Fruit fly (Drosophila melanogaster) whole organism, embryonic: ENCODE data around the gene Vti1b.
A peak's percentile ranks its signal among the peaks of the same experiment; 100 is the strongest.

ENCODE experiments used
- Atf3 ChIP-seq: fragments of 200-800 bp; sonication (Bioruptor generic); optimal IDR thresholded peaks from 3 replicates; lab custom pipeline; 2016; ENCODE audit warnings: missing biosample characterization, missing genetic modification characterization
- B-H1 ChIP-seq: fragments of 200-800 bp; sonication (Bioruptor generic); IDR thresholded peaks from 3 replicates; pipeline ENCODE4 v1.3.6; 2022; ENCODE audit warnings: missing biosample characterization, missing genetic modification characterization
- C15 ChIP-seq: fragments of 200-800 bp; sonication (Bioruptor generic); IDR thresholded peaks from 3 replicates; pipeline ENCODE4 v1.3.6; 2022; ENCODE audit warnings: missing biosample characterization, missing genetic modification characterization
- CG10366 ChIP-seq: fragments of 200-800 bp; sonication (Bioruptor generic); IDR thresholded peaks from 2 replicates; pipeline ENCODE4 v1.3.6; 2022; ENCODE audit warnings: missing biosample characterization, missing genetic modification characterization
- CG15514 ChIP-seq: fragments of 200-800 bp; sonication (Bioruptor generic); optimal IDR thresholded peaks from 3 replicates; lab custom pipeline; 2017; ENCODE audit warnings: missing biosample characterization, missing genetic modification characterization, mild to moderate bottlenecking, moderate library complexity, missing genetic modification reagents
- CG16863 ChIP-seq: fragments of 200-800 bp; sonication (Bioruptor generic); optimal IDR thresholded peaks from 3 replicates; lab custom pipeline; 2016; ENCODE audit warnings: missing biosample characterization, missing genetic modification characterization
- CG17328 ChIP-seq: fragments of 200-800 bp; sonication (Bioruptor generic); IDR thresholded peaks from 2 replicates; pipeline ENCODE4 v1.3.6; 2022; ENCODE audit warnings: missing biosample characterization, missing genetic modification characterization
- CG2129 ChIP-seq: fragments of 200-800 bp; sonication (Bioruptor generic); IDR thresholded peaks from 2 replicates; pipeline ENCODE4 v1.3.6; 2022; ENCODE audit warnings: missing biosample characterization, missing genetic modification characterization; ENCODE audit not compliant: partially characterized antibody
- CG30020 ChIP-seq: fragments of 200-800 bp; optimal IDR thresholded peaks from 2 replicates; lab custom pipeline; 2019; ENCODE audit warnings: missing biosample characterization, mild to moderate bottlenecking, missing genetic modification characterization, moderate library complexity
- CG32532 ChIP-seq: fragments of 200-800 bp; sonication (Bioruptor generic); IDR thresholded peaks from 2 replicates; pipeline ENCODE4 v1.3.6; 2022; ENCODE audit warnings: missing biosample characterization, missing genetic modification characterization
- CG4360 ChIP-seq: fragments of 200-800 bp; sonication (Bioruptor generic); IDR thresholded peaks from 2 replicates; pipeline ENCODE4 v1.3.6; 2022; ENCODE audit warnings: missing biosample characterization, missing genetic modification characterization
- CG4404 ChIP-seq: fragments of 200-800 bp; sonication (Bioruptor generic); IDR thresholded peaks from 2 replicates; pipeline ENCODE4 v1.3.6; 2022; ENCODE audit warnings: missing biosample characterization, missing genetic modification characterization
- CG4617 ChIP-seq: fragments of 200-800 bp; sonication (Bioruptor generic); optimal IDR thresholded peaks from 3 replicates; lab custom pipeline; 2016; ENCODE audit warnings: missing biosample characterization, missing genetic modification characterization, borderline replicate concordance
- CG4854 ChIP-seq: fragments of 200-800 bp; sonication (Bioruptor generic); optimal IDR thresholded peaks from 2 replicates; lab custom pipeline; 2016; ENCODE audit warnings: missing biosample characterization, missing genetic modification characterization, inconsistent platforms
- CG6689 ChIP-seq: fragments of 200-800 bp; sonication (Bioruptor generic); IDR thresholded peaks from 2 replicates; pipeline ENCODE4 v1.3.6; 2022; ENCODE audit warnings: missing biosample characterization, missing genetic modification characterization
- CG9609 ChIP-seq: fragments of 200-800 bp; sonication (Bioruptor generic); optimal IDR thresholded peaks from 3 replicates; lab custom pipeline; 2016; ENCODE audit warnings: missing biosample characterization, missing genetic modification characterization
- CG9876 ChIP-seq: fragments of 200-800 bp; sonication (Bioruptor generic); optimal IDR thresholded peaks from 2 replicates; lab custom pipeline; 2016; ENCODE audit warnings: missing biosample characterization, missing genetic modification characterization
- CrebB ChIP-seq: fragments of 200-800 bp; sonication (Bioruptor generic); optimal IDR thresholded peaks from 3 replicates; lab custom pipeline; 2018; ENCODE audit warnings: missing biosample characterization, mild to moderate bottlenecking, missing genetic modification characterization
- D ChIP-seq, 2 experiments: fragments of 200-800 bp in 1 of 2; fragments of >200 bp in 1 of 2; sonication (Bioruptor generic) in 1 of 2; optimal IDR thresholded peaks; 2 replicates in 1 of 2; 3 replicates in 1 of 2; lab custom pipeline; 2017; ENCODE audit warnings: mild to moderate bottlenecking in 1 of 2, missing biosample characterization in 1 of 2, missing genetic modification characterization in 1 of 2, missing genetic modification reagents in 1 of 2
- Dbx ChIP-seq: fragments of 200-800 bp; sonication (Bioruptor generic); IDR thresholded peaks from 3 replicates; pipeline ENCODE4 v1.3.6; 2022; ENCODE audit warnings: missing biosample characterization, missing genetic modification characterization
- E2f1 ChIP-seq: fragments of 200-800 bp; sonication (Bioruptor generic); IDR thresholded peaks from 2 replicates; pipeline ENCODE4 v1.3.6; 2022; ENCODE audit warnings: missing biosample characterization, missing genetic modification characterization
- HmgD ChIP-seq: fragments of 200-800 bp; sonication (Bioruptor generic); optimal IDR thresholded peaks from 3 replicates; lab custom pipeline; 2016; ENCODE audit warnings: missing biosample characterization, missing genetic modification characterization
- Hmr ChIP-seq: fragments of 200-800 bp; sonication (Bioruptor generic); optimal IDR thresholded peaks from 3 replicates; lab custom pipeline; 2017; ENCODE audit warnings: mild to moderate bottlenecking, missing biosample characterization, missing genetic modification reagents, missing genetic modification characterization
- Hsf ChIP-seq: fragments of 200-800 bp; sonication (Bioruptor generic); optimal IDR thresholded peaks from 3 replicates; lab custom pipeline; 2016; ENCODE audit warnings: missing biosample characterization, missing genetic modification characterization
- Lim3 ChIP-seq: fragments of 200-800 bp; sonication (Bioruptor generic); IDR thresholded peaks from 2 replicates; pipeline ENCODE4 v1.3.6; 2022; ENCODE audit warnings: missing biosample characterization, missing genetic modification characterization
- MBD-R2 ChIP-seq: fragments of 200-800 bp; sonication (Bioruptor generic); IDR thresholded peaks from 2 replicates; pipeline ENCODE4 v1.3.6; 2022; ENCODE audit warnings: missing biosample characterization, missing genetic modification characterization
- MESR4 ChIP-seq: fragments of 200-800 bp; sonication (Bioruptor generic); optimal IDR thresholded peaks from 2 replicates; lab custom pipeline; 2018; ENCODE audit warnings: missing biosample characterization, mild to moderate bottlenecking, missing genetic modification characterization, moderate library complexity
- Max ChIP-seq: fragments of 200-800 bp; sonication (Bioruptor generic); optimal IDR thresholded peaks from 2 replicates; lab custom pipeline; 2016; ENCODE audit warnings: missing biosample characterization, mild to moderate bottlenecking, missing genetic modification characterization
- Nf-YB ChIP-seq: fragments of 200-800 bp; sonication (Bioruptor generic); optimal IDR thresholded peaks from 3 replicates; lab custom pipeline; 2019; ENCODE audit warnings: missing biosample characterization, mild to moderate bottlenecking, missing genetic modification characterization, moderate library complexity
- Nf-YC ChIP-seq: fragments of 200-800 bp; optimal IDR thresholded peaks from 3 replicates; lab custom pipeline; 2019; ENCODE audit warnings: missing biosample characterization, mild to moderate bottlenecking, missing genetic modification characterization, moderate library complexity
- PHDP ChIP-seq: fragments of 200-800 bp; sonication (Bioruptor generic); optimal IDR thresholded peaks from 3 replicates; lab custom pipeline; 2018; ENCODE audit warnings: missing biosample characterization, mild to moderate bottlenecking, missing genetic modification characterization, moderate library complexity
- Poxn ChIP-seq: fragments of 200-800 bp; sonication (Bioruptor generic); IDR thresholded peaks from 2 replicates; pipeline ENCODE4 v1.3.6; 2022; ENCODE audit warnings: missing biosample characterization, missing genetic modification characterization
- corto ChIP-seq: fragments of 200-800 bp; sonication (Bioruptor generic); optimal IDR thresholded peaks from 2 replicates; lab custom pipeline; 2016; ENCODE audit warnings: missing biosample characterization, mild to moderate bottlenecking, missing genetic modification characterization, moderate library complexity
- crol ChIP-seq: fragments of 200-800 bp; sonication (Bioruptor generic); IDR thresholded peaks from 2 replicates; pipeline ENCODE4 v1.3.6; 2022; ENCODE audit warnings: missing biosample characterization, missing genetic modification characterization
- dmrt99B ChIP-seq: fragments of 200-800 bp; sonication (Bioruptor generic); optimal IDR thresholded peaks from 2 replicates; lab custom pipeline; 2018; ENCODE audit warnings: missing biosample characterization, mild to moderate bottlenecking, missing genetic modification characterization, moderate library complexity
- ewg ChIP-seq: fragments of 200-800 bp; sonication (Bioruptor generic); optimal IDR thresholded peaks from 3 replicates; lab custom pipeline; 2017; ENCODE audit warnings: mild to moderate bottlenecking, missing biosample characterization, missing genetic modification reagents, missing genetic modification characterization
- eyg ChIP-seq: fragments of 200-800 bp; sonication (Bioruptor generic); optimal IDR thresholded peaks from 3 replicates; lab custom pipeline; 2016; ENCODE audit warnings: missing biosample characterization, missing genetic modification characterization
- ken ChIP-seq: fragments of 200-800 bp; sonication (Bioruptor generic); IDR thresholded peaks from 3 replicates; pipeline ENCODE4 v1.3.6; 2022; ENCODE audit warnings: missing biosample characterization, missing genetic modification characterization
- phol ChIP-seq: fragments of 200-800 bp; sonication (Bioruptor generic); optimal IDR thresholded peaks from 3 replicates; lab custom pipeline; 2018; ENCODE audit warnings: missing biosample characterization, mild to moderate bottlenecking, missing genetic modification characterization, moderate library complexity
- seq ChIP-seq: fragments of 200-800 bp; sonication (Bioruptor generic); IDR thresholded peaks from 2 replicates; pipeline ENCODE4 v1.3.6; 2022; ENCODE audit warnings: missing biosample characterization, missing genetic modification characterization
- sima ChIP-seq: fragments of 200-800 bp; sonication (Bioruptor generic); optimal IDR thresholded peaks from 2 replicates; lab custom pipeline; 2016; ENCODE audit warnings: missing biosample characterization, missing genetic modification characterization
- so ChIP-seq: fragments of 200-800 bp; sonication (Bioruptor generic); IDR thresholded peaks from 3 replicates; pipeline ENCODE4 v1.3.6; 2022; ENCODE audit warnings: missing biosample characterization, missing genetic modification characterization
- sr ChIP-seq: fragments of 200-800 bp; sonication (Bioruptor generic); IDR thresholded peaks from 3 replicates; pipeline ENCODE4 v1.3.6; 2022; ENCODE audit warnings: missing biosample characterization, missing genetic modification characterization
- sug ChIP-seq: fragments of 200-800 bp; optimal IDR thresholded peaks from 2 replicates; lab custom pipeline; 2019; ENCODE audit warnings: missing biosample characterization, mild to moderate bottlenecking, missing genetic modification characterization, moderate library complexity
- ttk ChIP-seq: fragments of 200-800 bp; sonication (Bioruptor generic); IDR thresholded peaks from 2 replicates; pipeline ENCODE4 v2.1.2; 2022; ENCODE audit warnings: missing biosample characterization, missing genetic modification characterization
- unc-4 ChIP-seq: fragments of 200-800 bp; sonication (Bioruptor generic); IDR thresholded peaks from 2 replicates; pipeline ENCODE4 v1.3.6; 2022; ENCODE audit warnings: missing biosample characterization, missing genetic modification characterization; ENCODE audit not compliant: partially characterized antibody

The Vti1b gene

dm6 chr3R:18365978-18366643, 30.7 kb upstream of the Vti1b start, which contains the start of the genes WRNexo and Nup43 (continued):
- TF ChIP-seq B-H1 (GFP tag; lab: Robert Waterston, UW) (no peak), E2f1 (GFP tag; lab: Robert Waterston, UW) (peak; percentile 75), CrebB (tag; lab: Kevin White, UChicago) (no peak), Hmr (GFP tag; lab: Kevin White, UChicago) (peak; percentile 35), sug (tag; lab: Kevin White, UChicago) (no peak), CG30020 (tag; lab: Kevin White, UChicago) (peak; percentile 72), CG9876 (no peak), CG10366 (peak; percentile 32; the same call in 1 of the 2 replicates), corto (GFP tag; lab: Kevin White, UChicago) (no peak), Poxn (GFP tag; lab: Robert Waterston, UW) (no peak), CG15514 (GFP tag; lab: Kevin White, UChicago) (peak; percentile 18), CG16863 (no peak), CG9609 (GFP tag; lab: Kevin White, UChicago) (peak; percentile 29), Max (GFP tag; lab: Kevin White, UChicago) (no peak), dmrt99B (tag; lab: Kevin White, UChicago) (no peak), sima (GFP tag; lab: Kevin White, UChicago) (no peak)

- TF ChIP-seq CG17328 (0 out of 2 replicates have a peak, but pooled peaks have one; percentile 3), D (optimal IDR thresholded peaks at IDR 0.05; lab: Kevin White, UChicago) (peak; percentile 55), D (GFP tag; optimal IDR thresholded peaks at IDR 0.05; lab: Kevin White, UChicago) (no peak), Atf3 (GFP tag; lab: Kevin White, UChicago) (no peak), CG4404 (GFP tag; lab: Robert Waterston, UW) (0 out of 2 replicates have a peak, but pooled peaks have one; percentile 1), MBD-R2 (GFP tag; lab: Robert Waterston, UW) (peak; percentile 81), MESR4 (GFP tag; lab: Kevin White, UChicago) (peak; percentile 38), HmgD (GFP tag; lab: Kevin White, UChicago) (peak; percentile 35), CG4617 (GFP tag; lab: Kevin White, UChicago) (peak; percentile 23), Dbx (GFP tag; lab: Robert Waterston, UW) (no peak), ttk (GFP tag; lab: Robert Waterston, UW) (no peak)
Observed at dm6 chr3R:18366644-18366985, 30.2 kb upstream of the Vti1b start.

dm6 chr3R:18368595-18368994, 28.2 kb upstream of the Vti1b start:
- TF ChIP-seq sr (GFP tag; lab: Robert Waterston, UW) (no peak), Lim3 (GFP tag; lab: Robert Waterston, UW) (no peak), CG4360 (0 out of 2 replicates have a peak, but pooled peaks have one; percentile 40), crol (GFP tag; lab: Robert Waterston, UW) (0 out of 2 replicates have a peak, but pooled peaks have one; percentile 49), seq (GFP tag; lab: Robert Waterston, UW) (peak; percentile 40; the same call in 1 of the 2 replicates), ewg (GFP tag; lab: Kevin White, UChicago) (peak; percentile 67), Nf-YB (GFP tag; lab: Kevin White, UChicago) (peak; percentile 52), Nf-YC (tag; lab: Kevin White, UChicago) (peak; percentile 76)

- TF ChIP-seq phol (tag; lab: Kevin White, UChicago) = peak; percentile 10
- TF ChIP-seq C15 (GFP tag; lab: Robert Waterston, UW) = no peak
- TF ChIP-seq Nf-YB (GFP tag; lab: Kevin White, UChicago) = peak; percentile 78
- peak; percentile 14 for TF ChIP-seq Hsf
- peak; percentile 55; the same call in 1 of the 3 replicates for TF ChIP-seq ken (GFP tag; lab: Robert Waterston, UW)
- TF ChIP-seq CG4854 (GFP tag; lab: Kevin White, UChicago) = no peak
- no peak for TF ChIP-seq eyg (GFP tag; lab: Kevin White, UChicago)
- no peak for TF ChIP-seq PHDP (tag; lab: Kevin White, UChicago)
- no peak for TF ChIP-seq so
- TF ChIP-seq CG32532 (GFP tag; lab: Robert Waterston, UW) = 0 out of 2 replicates have a peak, but pooled peaks have one; percentile 19
- TF ChIP-seq CG2129 (GFP tag; lab: Robert Waterston, UW) = no peak
- 0 out of 2 replicates have a peak, but pooled peaks have one; percentile 11 for TF ChIP-seq CG6689 (GFP tag; lab: Robert Waterston, UW)
- TF ChIP-seq unc-4 (GFP tag; lab: Robert Waterston, UW) = no peak
Observed at dm6 chr3R:18371346-18371745, 25.4 kb upstream of the Vti1b start.
